Worm (Caenorhabditis elegans): ENCODE measurements around the gene Y70C5A.3.
"Not testable (repeated sequence)": the region's sequence is repeated elsewhere in the genome, so short reads cannot be mapped to it uniquely, and the experiment has no call there.

ce11 chrV:16660816-16661215, 40.1 kb upstream of the Y70C5A.3 start, which contains the start of gene Y70C5B.2:
- TF ChIP-seq pha-4 (tag; optimal IDR thresholded peaks at IDR 0.05); unc-62 (GFP tag; optimal IDR thresholded peaks at IDR 0.05); ztf-11 (tag; optimal IDR thresholded peaks at IDR 0.05); blmp-1 (tag; optimal IDR thresholded peaks at IDR 0.05); flh-1 (GFP tag; optimal IDR thresholded peaks at IDR 0.05); mab-5 (tag; optimal IDR thresholded peaks at IDR 0.05): not testable (repeated sequence)
